Fruit fly (Drosophila melanogaster) whole organism, prepupa: ENCODE data around the gene Sik2.

Experiments used
- Blimp-1 ChIP-seq: fragments of 200-800 bp; sonication (Bioruptor generic); optimal IDR thresholded peaks from 3 replicates; lab custom pipeline; 2017; ENCODE audit warnings: missing biosample characterization, missing genetic modification characterization, mild to moderate bottlenecking, moderate library complexity, missing genetic modification reagents
- CG10631 ChIP-seq: fragments of 200-800 bp; sonication (Bioruptor generic); optimal IDR thresholded peaks from 2 replicates; lab custom pipeline; 2016; ENCODE audit warnings: missing biosample characterization, missing genetic modification characterization
- CG10669 ChIP-seq: fragments of 200-800 bp; sonication (Bioruptor generic); optimal IDR thresholded peaks from 3 replicates; lab custom pipeline; 2018; ENCODE audit warnings: missing biosample characterization, mild to moderate bottlenecking, missing genetic modification characterization, moderate library complexity
- CG11294 ChIP-seq: fragments of 200-800 bp; sonication (Bioruptor generic); IDR thresholded peaks from 2 replicates; pipeline ENCODE4 v1.3.6; 2022; ENCODE audit warnings: missing biosample characterization, missing genetic modification characterization
- CG11762 ChIP-seq: fragments of 200-800 bp; sonication (Bioruptor generic); optimal IDR thresholded peaks from 3 replicates; lab custom pipeline; 2016; ENCODE audit warnings: missing biosample characterization, missing genetic modification characterization; ENCODE audit not compliant: insufficient read depth
- CG15336 ChIP-seq: fragments of 200-800 bp; sonication (Bioruptor generic); IDR thresholded peaks from 2 replicates; pipeline ENCODE4 v1.3.6; 2022; ENCODE audit warnings: missing biosample characterization, missing genetic modification characterization
- CG1621 ChIP-seq: fragments of 200-800 bp; sonication (Bioruptor generic); optimal IDR thresholded peaks from 3 replicates; lab custom pipeline; 2018; ENCODE audit warnings: missing biosample characterization, mild to moderate bottlenecking, missing genetic modification characterization
- CG16779 ChIP-seq: fragments of 200-800 bp; sonication (Bioruptor generic); optimal IDR thresholded peaks from 3 replicates; lab custom pipeline; 2017; ENCODE audit warnings: missing biosample characterization, mild to moderate bottlenecking, missing genetic modification characterization
- CG3032 ChIP-seq: fragments of 200-800 bp; optimal IDR thresholded peaks from 2 replicates; lab custom pipeline; 2019; ENCODE audit warnings: missing biosample characterization, mild to moderate bottlenecking, missing genetic modification characterization, moderate library complexity
- CG31627 ChIP-seq: fragments of 200-800 bp; sonication (Bioruptor generic); optimal IDR thresholded peaks from 3 replicates; lab custom pipeline; 2016; ENCODE audit warnings: missing biosample characterization, missing genetic modification characterization
- CG32006 ChIP-seq: fragments of 200-800 bp; sonication (Bioruptor generic); optimal IDR thresholded peaks from 3 replicates; lab custom pipeline; 2017; ENCODE audit warnings: missing biosample characterization, mild to moderate bottlenecking, missing genetic modification characterization
- CG34406 ChIP-seq: fragments of 200-800 bp; sonication (Bioruptor generic); optimal IDR thresholded peaks from 3 replicates; lab custom pipeline; 2016; ENCODE audit warnings: missing biosample characterization, missing genetic modification characterization
- CG3919 ChIP-seq: fragments of 200-800 bp; sonication (Bioruptor generic); optimal IDR thresholded peaks from 3 replicates; lab custom pipeline; 2016; ENCODE audit warnings: missing biosample characterization, missing genetic modification characterization
- CG4318 ChIP-seq: fragments of 200-800 bp; sonication (Bioruptor generic); optimal IDR thresholded peaks from 3 replicates; lab custom pipeline; 2017; ENCODE audit warnings: missing biosample characterization, mild to moderate bottlenecking, missing genetic modification characterization
- CG6276 ChIP-seq: fragments of 200-800 bp; sonication (Bioruptor generic); optimal IDR thresholded peaks from 2 replicates; lab custom pipeline; 2017; ENCODE audit warnings: missing biosample characterization, mild to moderate bottlenecking, missing genetic modification characterization
- CG6792 ChIP-seq: fragments of 200-800 bp; sonication (Bioruptor generic); optimal IDR thresholded peaks from 3 replicates; lab custom pipeline; 2016; ENCODE audit warnings: missing biosample characterization, missing genetic modification characterization
- CG8119 ChIP-seq: fragments of 200-800 bp; sonication (Bioruptor generic); IDR thresholded peaks from 3 replicates; pipeline ENCODE4 v1.3.6; 2022; ENCODE audit warnings: missing biosample characterization, missing genetic modification characterization
- CG8319 ChIP-seq: fragments of 200-800 bp; sonication (Bioruptor generic); optimal IDR thresholded peaks from 3 replicates; lab custom pipeline; 2016; ENCODE audit warnings: missing biosample characterization, missing genetic modification characterization
- CG9139 ChIP-seq: fragments of 200-800 bp; sonication (Bioruptor generic); optimal IDR thresholded peaks from 3 replicates; lab custom pipeline; 2017; ENCODE audit warnings: missing biosample characterization, mild to moderate bottlenecking, missing genetic modification characterization
- Eip75B ChIP-seq: fragments of 200-800 bp; sonication (Bioruptor generic); optimal IDR thresholded peaks from 3 replicates; lab custom pipeline; 2016; ENCODE audit warnings: missing biosample characterization, missing genetic modification characterization
- Eip78C ChIP-seq: fragments of 200-800 bp; sonication (Bioruptor generic); peaks from one replicate; lab custom pipeline; 2016; ENCODE audit warnings: missing biosample characterization, missing genetic modification characterization
- Eip93F ChIP-seq: fragments of 200-800 bp; sonication (Bioruptor generic); optimal IDR thresholded peaks from 2 replicates; lab custom pipeline; 2016; ENCODE audit warnings: missing biosample characterization, mild to moderate bottlenecking, missing genetic modification characterization
- Ets21C ChIP-seq: fragments of 200-800 bp; sonication (Bioruptor generic); optimal IDR thresholded peaks from 3 replicates; lab custom pipeline; 2016; ENCODE audit warnings: missing biosample characterization, missing genetic modification characterization
- Ets96B ChIP-seq: fragments of 200-800 bp; optimal IDR thresholded peaks from 2 replicates; lab custom pipeline; 2019; ENCODE audit warnings: missing biosample characterization, mild to moderate bottlenecking, missing genetic modification characterization, moderate library complexity
- Gug ChIP-seq: fragments of 200-800 bp; sonication (Bioruptor generic); IDR thresholded peaks from 2 replicates; pipeline ENCODE4 v1.3.6; 2022; ENCODE audit warnings: missing biosample characterization, missing genetic modification characterization
- Hr4 ChIP-seq: fragments of 200-800 bp; sonication (Bioruptor generic); optimal IDR thresholded peaks from 3 replicates; lab custom pipeline; 2016; ENCODE audit warnings: missing biosample characterization, missing genetic modification characterization
- Met ChIP-seq: fragments of 200-800 bp; sonication (Bioruptor generic); optimal IDR thresholded peaks from 3 replicates; lab custom pipeline; 2016; ENCODE audit warnings: missing biosample characterization, missing genetic modification characterization
- Sox102F ChIP-seq: fragments of 200-800 bp; sonication (Bioruptor generic); optimal IDR thresholded peaks from 2 replicates; lab custom pipeline; 2016; ENCODE audit warnings: missing biosample characterization, mild to moderate bottlenecking, missing genetic modification characterization
- Sox14 ChIP-seq: fragments of 200-800 bp; sonication (Bioruptor generic); optimal IDR thresholded peaks from 3 replicates; lab custom pipeline; 2016; ENCODE audit warnings: missing biosample characterization, missing genetic modification characterization
- achi ChIP-seq: fragments of 200-800 bp; sonication (Bioruptor generic); optimal IDR thresholded peaks from 3 replicates; lab custom pipeline; 2016; ENCODE audit warnings: missing biosample characterization, missing genetic modification characterization
- acj6 ChIP-seq: fragments of 200-800 bp; sonication (Bioruptor generic); optimal IDR thresholded peaks from 3 replicates; lab custom pipeline; 2016; ENCODE audit warnings: missing biosample characterization, missing genetic modification characterization
- dac ChIP-seq: fragments of 200-800 bp; sonication (Bioruptor generic); optimal IDR thresholded peaks from 2 replicates; lab custom pipeline; 2017; ENCODE audit warnings: missing biosample characterization, mild to moderate bottlenecking, missing genetic modification characterization
- eg ChIP-seq: fragments of 200-800 bp; sonication (Bioruptor generic); IDR thresholded peaks from 3 replicates; pipeline ENCODE4 v1.3.6; 2022; ENCODE audit warnings: missing biosample characterization, missing genetic modification characterization
- esn ChIP-seq: fragments of 200-800 bp; sonication (Bioruptor generic); optimal IDR thresholded peaks from 2 replicates; lab custom pipeline; 2016; ENCODE audit warnings: missing biosample characterization, mild to moderate bottlenecking, missing genetic modification characterization, moderate library complexity
- fd59A ChIP-seq: fragments of 200-800 bp; sonication (Bioruptor generic); optimal IDR thresholded peaks from 2 replicates; lab custom pipeline; 2017; ENCODE audit warnings: missing biosample characterization, mild to moderate bottlenecking, missing genetic modification characterization, missing genetic modification reagents
- fd85E ChIP-seq: fragments of 200-800 bp; sonication (Bioruptor generic); optimal IDR thresholded peaks from 3 replicates; lab custom pipeline; 2016; ENCODE audit warnings: missing biosample characterization, missing genetic modification characterization
- fkh ChIP-seq: fragments of 200-800 bp; sonication (Bioruptor generic); optimal IDR thresholded peaks from 3 replicates; lab custom pipeline; 2017; ENCODE audit warnings: missing biosample characterization, mild to moderate bottlenecking, missing genetic modification characterization, moderate library complexity
- lz ChIP-seq: fragments of 200-800 bp; sonication (Bioruptor generic); optimal IDR thresholded peaks from 3 replicates; lab custom pipeline; 2016; ENCODE audit warnings: missing biosample characterization, missing genetic modification characterization
- net ChIP-seq: fragments of 200-800 bp; sonication (Bioruptor generic); optimal IDR thresholded peaks from 3 replicates; lab custom pipeline; 2016; ENCODE audit warnings: missing biosample characterization, missing genetic modification characterization
- spab ChIP-seq: fragments of 200-800 bp; sonication (Bioruptor generic); optimal IDR thresholded peaks from 2 replicates; lab custom pipeline; 2017; ENCODE audit warnings: missing biosample characterization, mild to moderate bottlenecking, missing genetic modification characterization, missing genetic modification reagents
- ss ChIP-seq, 2 experiments: fragments of 200-800 bp; sonication (Bioruptor generic); optimal IDR thresholded peaks; 2 replicates in 1 of 2; 3 replicates in 1 of 2; lab custom pipeline; 2017 to 2018; ENCODE audit warnings: mild to moderate bottlenecking in 2 of 2, missing biosample characterization in 2 of 2, missing genetic modification characterization in 2 of 2, moderate library complexity in 1 of 2
- svp ChIP-seq: fragments of 200-800 bp; sonication (Bioruptor generic); peaks from one replicate; lab custom pipeline; 2016; ENCODE audit warnings: missing biosample characterization, missing genetic modification characterization
- topi ChIP-seq: fragments of 200-800 bp; sonication (Bioruptor generic); optimal IDR thresholded peaks from 3 replicates; lab custom pipeline; 2016; ENCODE audit warnings: missing biosample characterization, missing genetic modification characterization
- vri ChIP-seq: fragments of 200-800 bp; sonication (Bioruptor generic); optimal IDR thresholded peaks from 3 replicates; lab custom pipeline; 2016; ENCODE audit warnings: missing biosample characterization, mild to moderate bottlenecking, missing genetic modification characterization

Gene Sik2

dm6 chrX:2036383-2036782 is 25.3 kb downstream of the Sik2 start (continued):
- no peak for TF ChIP-seq achi (GFP tag; lab: Kevin White, UChicago)
- TF ChIP-seq topi (GFP tag; lab: Kevin White, UChicago): no peak
- no peak for TF ChIP-seq CG11762 (GFP tag; lab: Kevin White, UChicago)
- TF ChIP-seq Gug (GFP tag; lab: Robert Waterston, UW): no peak
- TF ChIP-seq CG8319 (GFP tag; lab: Kevin White, UChicago): no peak
- TF ChIP-seq CG32006 (GFP tag; lab: Kevin White, UChicago): no peak
- TF ChIP-seq CG16779 (tag; lab: Kevin White, UChicago): no peak
- no peak for TF ChIP-seq CG3032 (tag; lab: Kevin White, UChicago)
- TF ChIP-seq Sox102F: no peak
- peak; percentile 13 for TF ChIP-seq CG9139
- no peak for TF ChIP-seq CG10669 (GFP tag; lab: Kevin White, UChicago)
- TF ChIP-seq spab (GFP tag; lab: Kevin White, UChicago): no peak
- no peak for TF ChIP-seq Ets96B (tag; lab: Kevin White, UChicago)
- no peak for TF ChIP-seq Blimp-1
- TF ChIP-seq vri (GFP tag; lab: Kevin White, UChicago): no peak
- no peak for TF ChIP-seq CG3919 (GFP tag; lab: Kevin White, UChicago)
- TF ChIP-seq net (GFP tag; lab: Kevin White, UChicago): peak; percentile 22
- no peak for TF ChIP-seq CG31627 (GFP tag; lab: Kevin White, UChicago)
- no peak for TF ChIP-seq Met (GFP tag; lab: Kevin White, UChicago)
- no peak for TF ChIP-seq fd59A (GFP tag; lab: Kevin White, UChicago)
- no peak for TF ChIP-seq acj6 (GFP tag; lab: Kevin White, UChicago)
- no peak for TF ChIP-seq fd85E (GFP tag; lab: Kevin White, UChicago)
- TF ChIP-seq Sox14 (GFP tag; lab: Kevin White, UChicago): no peak

- TF ChIP-seq Blimp-1 (no peak), CG8119 (GFP tag; lab: Robert Waterston, UW) (no peak), Hr4 (GFP tag; lab: Kevin White, UChicago) (no peak), fd85E (GFP tag; lab: Kevin White, UChicago) (no peak), CG16779 (tag; lab: Kevin White, UChicago) (no peak), CG4318 (GFP tag; lab: Kevin White, UChicago) (no peak), CG34406 (GFP tag; lab: Kevin White, UChicago) (no peak), Ets21C (no peak), CG6792 (no peak), ss (GFP tag; optimal IDR thresholded peaks at IDR 0.05; lab: Kevin White, UChicago) (no peak), eg (no peak), fkh (GFP tag; lab: Kevin White, UChicago) (peak; percentile 45), esn (GFP tag; lab: Kevin White, UChicago) (no peak), CG10631 (GFP tag; lab: Kevin White, UChicago) (no peak), CG1621 (tag; lab: Kevin White, UChicago) (no peak), dac (GFP tag; lab: Kevin White, UChicago) (no peak), Eip78C (GFP tag; lab: Kevin White, UChicago) (peak; percentile 37), CG11294 (GFP tag; lab: Robert Waterston, UW) (no peak), lz (no peak), svp (GFP tag; lab: Kevin White, UChicago) (peak; percentile 66), CG8319 (GFP tag; lab: Kevin White, UChicago) (no peak), Eip93F (GFP tag; lab: Kevin White, UChicago) (no peak), CG6276 (no peak), Eip75B (no peak), vri (GFP tag; lab: Kevin White, UChicago) (peak; percentile 87), CG15336 (GFP tag; lab: Robert Waterston, UW) (0 out of 2 replicates have a peak, but pooled peaks have one; percentile 10), CG3919 (GFP tag; lab: Kevin White, UChicago) (no peak)
Measured at dm6 chrX:2032821-2033436, 28.8 kb downstream of the Sik2 start.
